Worm (Caenorhabditis elegans): ENCODE measurements around the gene bckd-1A.
A peak's percentile ranks its signal among the peaks of the same experiment; 100 is the strongest.

The bckd-1A gene

ce11 chrIII:12971828-12972379 is 394 bp downstream of the bckd-1A start:
- TF ChIP-seq egrh-3 (GFP tag; IDR thresholded peaks at IDR 0.05) = no peak
- no peak for TF ChIP-seq Y53F4B.3 (GFP tag; IDR thresholded peaks at IDR 0.05)
- TF ChIP-seq aptf-2 (GFP tag; conservative IDR thresholded peaks at IDR 0.05) = no peak
- TF ChIP-seq sptf-2 (GFP tag; optimal IDR thresholded peaks at IDR 0.05) = no peak
- TF ChIP-seq ceh-27 (GFP tag; optimal IDR thresholded peaks at IDR 0.05) = no peak
- TF ChIP-seq Y79H2A.3 (GFP tag; conservative IDR thresholded peaks at IDR 0.05) = no peak
- no peak for TF ChIP-seq ztf-6 (GFP tag; IDR thresholded peaks at IDR 0.05)
- TF ChIP-seq zfh-2 (GFP tag; conservative IDR thresholded peaks at IDR 0.05) = no peak
- TF ChIP-seq B0035.1 (tag; optimal IDR thresholded peaks at IDR 0.05) = no peak
- TF ChIP-seq lsl-1 (GFP tag; optimal IDR thresholded peaks at IDR 0.05) = peak; percentile 66
- TF ChIP-seq hlh-26 (GFP tag; conservative IDR thresholded peaks at IDR 0.05) = no peak
- peak; percentile 44 for TF ChIP-seq madf-8 (GFP tag; conservative IDR thresholded peaks at IDR 0.05)
- TF ChIP-seq madf-6 (GFP tag; IDR thresholded peaks at IDR 0.05) = peak; percentile 47
- no peak for TF ChIP-seq ztf-25 (GFP tag; IDR thresholded peaks at IDR 0.05)
- no peak for TF ChIP-seq Y95B8A.8 (GFP tag; IDR thresholded peaks at IDR 0.05)
- TF ChIP-seq K12H6.12 (tag; optimal IDR thresholded peaks at IDR 0.05) = no peak
- peak in 1 of 2 experiments; percentile 15 for TF ChIP-seq let-607 (tag; optimal IDR thresholded peaks at IDR 0.05)
- no peak for TF ChIP-seq xnd-1 (tag; optimal IDR thresholded peaks at IDR 0.05)
- TF ChIP-seq F57C9.4 (tag; optimal IDR thresholded peaks at IDR 0.05) = no peak
- TF ChIP-seq nfya-1 (tag; optimal IDR thresholded peaks at IDR 0.05; ENCODE audit: borderline replicate concordance, insufficient read depth) = no peak

DNA sequence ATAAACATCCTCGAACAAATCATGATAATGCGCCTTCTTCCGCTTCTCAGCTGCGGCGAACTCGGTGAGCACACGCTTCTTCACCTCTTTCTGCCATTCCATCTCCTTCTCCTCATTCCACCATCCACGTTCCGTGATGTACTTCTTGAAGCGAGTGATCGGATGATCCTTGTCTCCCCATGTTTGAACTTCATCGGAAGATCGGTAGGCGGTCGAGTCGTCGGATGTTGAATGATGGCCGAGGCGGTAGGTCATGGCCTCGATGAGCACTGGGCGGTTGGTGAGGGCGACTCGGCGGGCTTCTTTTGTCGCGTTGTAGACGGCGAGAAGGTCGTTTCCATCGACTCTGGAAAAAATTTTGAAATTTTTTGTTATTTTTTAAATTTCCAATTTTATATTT is 4.0 kb downstream of the bckd-1A start:
- TF ChIP-seq Y79H2A.3 (GFP tag; conservative IDR thresholded peaks at IDR 0.05) (no peak), zfh-2 (GFP tag; conservative IDR thresholded peaks at IDR 0.05) (peak; percentile 62)

ce11 chrIII:12967437-12968043 is 4.8 kb downstream of the bckd-1A start:
- TF ChIP-seq F49E8.2 (tag; optimal IDR thresholded peaks at IDR 0.05; ENCODE audit: insufficient read depth) (no peak), lsl-1 (GFP tag; optimal IDR thresholded peaks at IDR 0.05) (peak; percentile 93), rec-8 (tag; optimal IDR thresholded peaks at IDR 0.05) (no peak), F33H1.4 (GFP tag; IDR thresholded peaks at IDR 0.05) (peak; percentile 69), lir-1 (GFP tag; conservative IDR thresholded peaks at IDR 0.05) (no peak), hmg-1.2 (GFP tag; IDR thresholded peaks at IDR 0.05) (peak; percentile 44; the same call in 1 of the 2 replicates), K12H6.12 (tag; optimal IDR thresholded peaks at IDR 0.05) (no peak), madf-6 (GFP tag; IDR thresholded peaks at IDR 0.05) (peak; percentile 67; the same call in 1 of the 2 replicates), T07F8.4 (tag; optimal IDR thresholded peaks at IDR 0.05) (no peak), tbp1 (GFP tag; optimal IDR thresholded peaks at IDR 0.05) (no peak), nhr-80 (tag; optimal IDR thresholded peaks at IDR 0.05) (peak; percentile 63), xnd-1 (tag; optimal IDR thresholded peaks at IDR 0.05) (peak; percentile 80), attf-6 (GFP tag; IDR thresholded peaks at IDR 0.05) (no peak), snpc-4 (GFP tag; optimal IDR thresholded peaks at IDR 0.05) (no peak), snpc-4 (tag; optimal IDR thresholded peaks at IDR 0.05) (no peak), nhr-120 (GFP tag; IDR thresholded peaks at IDR 0.05) (no peak), pha-4 (tag; optimal IDR thresholded peaks at IDR 0.05) (no peak), athp-1 (tag; optimal IDR thresholded peaks at IDR 0.05) (peak; percentile 2), Y79H2A.3 (GFP tag; conservative IDR thresholded peaks at IDR 0.05) (no peak), ztf-28 (GFP tag; IDR thresholded peaks at IDR 0.05) (no peak), D2030.7 (GFP tag; IDR thresholded peaks at IDR 0.05) (0 out of 2 replicates have a peak, but pooled peaks have one; percentile 29), tlf-1 (GFP tag; optimal IDR thresholded peaks at IDR 0.05) (no peak), aptf-3 (GFP tag; IDR thresholded peaks at IDR 0.05) (no peak), mcd-1 (GFP tag; IDR thresholded peaks at IDR 0.05) (no peak), madf-8 (GFP tag; conservative IDR thresholded peaks at IDR 0.05) (peak; percentile 58), F37B4.10 (GFP tag; IDR thresholded peaks at IDR 0.05) (no peak), zim-3 (tag; optimal IDR thresholded peaks at IDR 0.05) (no peak)

Data from whole organism, young adult.